Worm (Caenorhabditis elegans) whole organism, L4/young adult: ENCODE data around the gene H35B03.2.

Source experiments
- W03F9.2 ChIP-seq: fragments of 150-350 bp; optimal IDR thresholded peaks from 2 replicates; lab custom pipeline; 2014; ENCODE audit warnings: missing biosample characterization, missing genetic modification characterization
- dao-5 ChIP-seq: sonication (generic microtip); optimal IDR thresholded peaks from 2 replicates; lab custom pipeline; 2016; ENCODE audit warnings: missing genotype, missing genetic modification characterization, moderate library complexity, missing compliant biosample characterization
- him-1 ChIP-seq: sonication (generic microtip); optimal IDR thresholded peaks from 2 replicates; lab custom pipeline; 2016; ENCODE audit warnings: missing genotype, missing genetic modification reagents, missing genetic modification characterization, missing compliant biosample characterization

The H35B03.2 gene

ce11 chrIV:5731597-5731996 lies at the start of gene H35B03.2:
Gene H35B03.2, minus strand, starts transcription at chrIV:5731674.
- TF ChIP-seq dao-5 (tag; lab: Kevin White, UChicago) (no peak), W03F9.2 (tag; lab: Kevin White, UChicago) (no peak), him-1 (tag; lab: Kevin White, UChicago) (no peak)

- no peak for TF ChIP-seq W03F9.2 (tag; lab: Kevin White, UChicago)
- no peak for TF ChIP-seq dao-5 (tag; lab: Kevin White, UChicago)
- TF ChIP-seq him-1 (tag; lab: Kevin White, UChicago): no peak
Observed at ce11 chrIV:5780234-5780788, 48.8 kb upstream of the H35B03.2 start.

ce11 chrIV:5779537-5779936 lies 48.1 kb upstream of the H35B03.2 start:
- TF ChIP-seq him-1 (tag; lab: Kevin White, UChicago) (no peak), W03F9.2 (tag; lab: Kevin White, UChicago) (no peak), dao-5 (tag; lab: Kevin White, UChicago) (no peak)

- TF ChIP-seq dao-5 (tag; lab: Kevin White, UChicago): no peak
- TF ChIP-seq W03F9.2 (tag; lab: Kevin White, UChicago): no peak
- no peak for TF ChIP-seq him-1 (tag; lab: Kevin White, UChicago)
Observed at ce11 chrIV:5778342-5778741, 46.9 kb upstream of the H35B03.2 start.

ce11 chrIV:5766804-5767203 lies 35.3 kb upstream of the H35B03.2 start:
- TF ChIP-seq dao-5 (tag; lab: Kevin White, UChicago): no peak
- no peak for TF ChIP-seq W03F9.2 (tag; lab: Kevin White, UChicago)
- TF ChIP-seq him-1 (tag; lab: Kevin White, UChicago): no peak

- TF ChIP-seq W03F9.2 (tag; lab: Kevin White, UChicago) (no peak), him-1 (tag; lab: Kevin White, UChicago) (no peak), dao-5 (tag; lab: Kevin White, UChicago) (no peak)
Observed at ce11 chrIV:5765652-5766051, 34.2 kb upstream of the H35B03.2 start.

- TF ChIP-seq W03F9.2 (tag; lab: Kevin White, UChicago) (no peak), dao-5 (tag; lab: Kevin White, UChicago) (no peak), him-1 (tag; lab: Kevin White, UChicago) (no peak)
Observed at ce11 chrIV:5764392-5764791, 32.9 kb upstream of the H35B03.2 start.

ce11 chrIV:5762770-5763169 lies 31.3 kb upstream of the H35B03.2 start:
- no peak for TF ChIP-seq dao-5 (tag; lab: Kevin White, UChicago)
- TF ChIP-seq W03F9.2 (tag; lab: Kevin White, UChicago): no peak
- no peak for TF ChIP-seq him-1 (tag; lab: Kevin White, UChicago)

ce11 chrIV:5761211-5761907 lies 29.9 kb upstream of the H35B03.2 start:
- no peak for TF ChIP-seq W03F9.2 (tag; lab: Kevin White, UChicago)
- TF ChIP-seq him-1 (tag; lab: Kevin White, UChicago): no peak
- no peak for TF ChIP-seq dao-5 (tag; lab: Kevin White, UChicago)

ce11 chrIV:5760656-5761055 lies 29.2 kb upstream of the H35B03.2 start:
- TF ChIP-seq him-1 (tag; lab: Kevin White, UChicago): no peak
- TF ChIP-seq W03F9.2 (tag; lab: Kevin White, UChicago): no peak
- TF ChIP-seq dao-5 (tag; lab: Kevin White, UChicago): no peak

- TF ChIP-seq him-1 (tag; lab: Kevin White, UChicago) (no peak), W03F9.2 (tag; lab: Kevin White, UChicago) (no peak), dao-5 (tag; lab: Kevin White, UChicago) (no peak)
Observed at ce11 chrIV:5758695-5759094, 27.2 kb upstream of the H35B03.2 start.

- TF ChIP-seq dao-5 (tag; lab: Kevin White, UChicago) (no peak), him-1 (tag; lab: Kevin White, UChicago) (no peak), W03F9.2 (tag; lab: Kevin White, UChicago) (no peak)
Observed at ce11 chrIV:5757762-5758161, 26.3 kb upstream of the H35B03.2 start, which contains the start of gene nhr-46. Gene nhr-46, minus strand, starts transcription at chrIV:5757862.

- TF ChIP-seq dao-5 (tag; lab: Kevin White, UChicago) (no peak), W03F9.2 (tag; lab: Kevin White, UChicago) (no peak), him-1 (tag; lab: Kevin White, UChicago) (no peak)
Observed at ce11 chrIV:5755922-5756321, 24.4 kb upstream of the H35B03.2 start.

- no peak for TF ChIP-seq him-1 (tag; lab: Kevin White, UChicago)
- no peak for TF ChIP-seq W03F9.2 (tag; lab: Kevin White, UChicago)
- no peak for TF ChIP-seq dao-5 (tag; lab: Kevin White, UChicago)
Observed at ce11 chrIV:5754821-5755220, 23.3 kb upstream of the H35B03.2 start.
